Fruit fly (Drosophila melanogaster): ENCODE data around the gene mew.

mew gene

DNA sequence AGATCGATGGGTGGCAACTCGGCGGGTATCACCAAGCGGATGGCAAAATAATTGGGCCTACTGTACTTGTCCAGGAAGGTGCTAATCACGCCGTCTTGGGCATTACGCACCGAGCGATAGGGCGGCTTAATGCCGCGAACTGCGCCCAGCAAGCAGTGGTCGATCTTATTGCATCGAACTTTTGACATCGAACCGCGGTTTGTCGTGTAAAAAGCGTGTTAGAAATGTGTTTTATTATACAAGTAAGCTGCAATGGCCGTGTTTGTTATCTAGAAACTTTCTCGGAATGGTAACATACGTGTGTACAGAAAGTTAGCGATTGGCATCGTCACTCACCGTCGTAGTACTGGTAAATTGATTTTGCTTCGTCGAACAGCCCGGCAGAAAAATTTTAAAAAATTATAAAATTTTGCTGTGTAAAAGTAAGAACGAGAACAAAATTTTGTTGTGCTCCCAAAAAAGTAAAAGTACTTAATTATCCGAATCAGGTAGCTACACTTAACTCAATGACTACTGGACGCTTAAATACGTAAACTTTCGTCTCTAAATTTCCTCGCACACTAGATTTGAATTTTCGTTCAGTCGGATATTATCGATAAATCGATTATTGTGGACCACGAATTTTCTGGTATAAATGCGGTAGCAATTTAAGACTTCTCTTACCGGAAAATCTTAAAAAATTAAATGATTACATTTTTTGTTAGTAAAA, at the start of gene mew, which contains the start of gene CG15742:
Gene mew, minus strand, starts transcription at position 443 of the 709 bp plus-strand sequence.
Gene CG15742, minus strand, starts transcription at position 448 of the 709 bp plus-strand sequence.
- TF ChIP-seq Sin3A (optimal IDR thresholded peaks at IDR 0.05): no peak
- TF ChIP-seq ttk (optimal IDR thresholded peaks at IDR 0.05): no peak
- no peak for TF ChIP-seq insv (optimal IDR thresholded peaks at IDR 0.05)
- no peak for TF ChIP-seq h (optimal IDR thresholded peaks at IDR 0.05)
- TF ChIP-seq Myc (optimal IDR thresholded peaks at IDR 0.05): no peak

DNA sequence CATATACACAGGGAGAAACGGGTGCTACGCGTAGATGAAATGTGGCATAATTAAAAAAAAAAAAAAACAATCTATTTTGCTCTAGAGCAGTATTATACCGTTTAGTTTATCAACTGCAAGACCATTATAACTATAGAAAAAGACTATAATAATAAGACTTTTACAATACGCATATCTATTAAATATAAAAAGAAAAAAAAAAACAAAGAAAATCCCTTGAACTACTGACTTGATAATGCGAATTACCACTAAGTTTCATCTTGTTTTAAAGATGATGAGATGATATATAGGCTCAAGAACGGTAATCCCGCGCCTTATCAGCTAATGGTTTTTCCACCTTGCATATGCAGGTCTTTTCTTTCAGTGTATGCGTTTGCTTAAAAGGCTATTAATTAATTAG, 48.9 kb upstream of the mew start:
- TF ChIP-seq Sin3A (optimal IDR thresholded peaks at IDR 0.05) (no peak), Myc (optimal IDR thresholded peaks at IDR 0.05) (no peak), ttk (optimal IDR thresholded peaks at IDR 0.05) (no peak), insv (optimal IDR thresholded peaks at IDR 0.05) (no peak), psq (optimal IDR thresholded peaks at IDR 0.05) (no peak), h (optimal IDR thresholded peaks at IDR 0.05) (no peak)

DNA sequence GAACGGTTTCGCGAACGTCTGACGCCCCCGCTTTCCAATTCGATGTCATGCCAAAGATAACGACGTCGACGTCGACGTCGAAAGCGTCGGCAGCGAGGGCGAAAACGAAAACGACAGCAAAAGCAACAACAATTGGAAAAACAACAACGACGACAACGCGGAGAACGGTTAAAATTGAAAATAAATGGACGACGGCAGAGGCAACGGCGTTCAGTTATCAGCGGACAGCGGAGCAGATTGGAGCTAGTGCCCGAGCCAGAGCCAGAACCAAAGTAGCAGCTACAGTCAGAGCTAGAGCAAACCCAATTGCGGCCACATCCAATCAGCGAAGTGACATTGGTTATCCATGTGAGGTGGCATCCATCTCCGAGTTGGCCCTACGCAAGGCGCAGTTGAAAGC, 47.0 kb upstream of the mew start:
- no peak for TF ChIP-seq insv (optimal IDR thresholded peaks at IDR 0.05)

DNA sequence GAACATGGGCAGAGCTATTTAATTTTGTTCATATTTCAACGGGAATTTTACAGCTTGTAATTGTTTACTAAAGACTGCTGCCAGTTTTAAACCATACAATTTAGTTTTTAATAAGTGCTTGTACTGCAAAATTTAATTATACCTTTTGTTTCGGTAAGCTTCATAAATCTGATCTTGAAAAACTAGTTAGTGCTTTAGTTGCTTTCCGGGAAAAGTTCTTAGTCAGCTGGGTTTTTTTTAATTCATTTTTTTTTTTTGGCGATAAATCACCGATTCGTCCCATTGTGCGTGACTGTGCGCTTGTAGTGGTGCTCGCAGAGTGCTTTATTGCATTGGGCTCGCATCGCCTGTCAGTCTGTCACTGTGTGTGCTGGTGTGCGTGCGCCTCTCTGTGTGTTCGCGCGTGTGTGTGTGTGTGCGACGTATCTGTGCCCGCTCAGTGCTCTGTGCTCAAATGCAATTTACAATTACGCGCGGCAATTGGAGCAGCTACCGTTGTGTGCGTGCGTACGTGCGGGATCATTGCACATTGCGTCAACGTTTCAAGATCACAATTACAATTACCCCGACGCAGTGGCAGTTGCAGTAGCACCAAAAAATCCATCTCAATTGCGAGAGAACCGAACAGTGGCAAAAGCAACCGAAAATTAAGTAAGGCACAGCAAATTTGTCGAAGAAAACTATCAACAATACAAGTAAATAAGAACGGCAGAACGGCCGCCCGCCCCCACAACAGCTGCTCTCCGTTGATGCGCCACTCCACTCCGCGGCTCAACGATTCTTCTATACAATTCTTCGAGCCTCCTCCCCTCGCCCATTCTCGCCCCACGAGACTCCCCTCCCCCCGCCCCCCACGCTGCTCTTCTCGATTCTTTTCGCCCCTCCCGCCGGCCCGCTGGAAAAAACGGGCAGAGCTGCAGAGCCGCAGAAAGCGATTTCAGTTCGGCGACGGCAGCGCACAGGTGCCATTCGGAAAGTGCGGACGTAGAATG, 45.7 kb upstream of the mew start:
- no peak for TF ChIP-seq insv (optimal IDR thresholded peaks at IDR 0.05)
- no peak for TF ChIP-seq h (optimal IDR thresholded peaks at IDR 0.05)
- TF ChIP-seq Sin3A (optimal IDR thresholded peaks at IDR 0.05): no peak
- no peak for TF ChIP-seq psq (optimal IDR thresholded peaks at IDR 0.05)
- TF ChIP-seq Myc (optimal IDR thresholded peaks at IDR 0.05): no peak
- no peak for TF ChIP-seq ttk (optimal IDR thresholded peaks at IDR 0.05)

DNA sequence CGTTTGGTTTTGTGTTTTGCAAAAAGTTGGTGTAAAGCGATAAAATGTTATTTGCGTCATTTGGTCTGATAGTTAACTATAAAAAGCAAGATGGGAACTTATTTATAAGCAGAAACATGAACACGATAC, 45.1 kb upstream of the mew start, which contains the start of gene IP3K2:
Gene IP3K2, plus strand, starts transcription at position 107 of the 129 bp plus-strand sequence.
- TF ChIP-seq Sin3A (optimal IDR thresholded peaks at IDR 0.05) (no peak), Myc (optimal IDR thresholded peaks at IDR 0.05) (no peak), h (optimal IDR thresholded peaks at IDR 0.05) (no peak), insv (optimal IDR thresholded peaks at IDR 0.05) (no peak), psq (optimal IDR thresholded peaks at IDR 0.05) (no peak), ttk (optimal IDR thresholded peaks at IDR 0.05) (no peak)

DNA sequence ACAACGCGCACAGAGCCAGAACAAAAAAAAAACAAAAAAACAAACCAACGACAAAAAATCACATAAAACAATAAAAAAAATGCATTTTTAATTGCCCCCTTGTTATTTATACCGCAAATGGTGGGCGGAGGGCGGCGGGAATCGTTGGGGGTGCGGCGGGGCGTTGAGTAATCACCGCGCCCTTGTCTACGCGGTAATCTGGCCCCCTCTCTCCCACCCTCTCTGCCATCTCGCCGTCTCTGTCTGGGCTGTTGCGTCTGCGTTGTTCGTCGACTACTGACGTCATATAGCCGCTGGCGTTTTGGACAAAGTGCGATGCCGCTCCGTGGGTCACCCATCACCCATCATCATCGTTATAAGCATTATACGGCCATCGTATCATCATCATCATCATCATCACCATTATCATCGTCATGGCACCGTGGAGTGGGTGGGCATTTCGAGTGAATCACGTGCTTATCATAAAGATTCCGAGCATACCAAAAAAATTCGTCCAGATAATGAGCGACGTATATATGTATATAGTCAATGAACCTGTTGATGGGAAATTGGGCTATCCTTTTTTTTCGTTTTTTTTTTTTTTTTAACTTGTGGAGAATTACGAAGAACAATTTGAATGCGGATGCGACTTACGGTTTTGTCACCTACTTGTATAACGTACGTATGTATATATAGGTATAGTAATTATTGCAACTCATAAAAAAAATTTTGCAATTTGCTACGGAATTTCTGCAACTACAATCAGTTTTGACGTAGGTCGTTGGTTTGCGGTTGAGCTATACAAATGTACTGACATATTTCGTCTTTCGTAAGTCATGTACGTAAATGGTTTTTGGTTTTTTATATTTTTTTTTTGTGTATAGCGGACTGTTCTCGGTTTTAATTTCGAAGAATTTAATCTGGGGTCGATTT, 44.6 kb upstream of the mew start:
- TF ChIP-seq ttk (optimal IDR thresholded peaks at IDR 0.05) (no peak), psq (optimal IDR thresholded peaks at IDR 0.05) (no peak), insv (optimal IDR thresholded peaks at IDR 0.05) (no peak), Myc (optimal IDR thresholded peaks at IDR 0.05) (no peak), h (optimal IDR thresholded peaks at IDR 0.05) (no peak), Sin3A (optimal IDR thresholded peaks at IDR 0.05) (no peak)

DNA sequence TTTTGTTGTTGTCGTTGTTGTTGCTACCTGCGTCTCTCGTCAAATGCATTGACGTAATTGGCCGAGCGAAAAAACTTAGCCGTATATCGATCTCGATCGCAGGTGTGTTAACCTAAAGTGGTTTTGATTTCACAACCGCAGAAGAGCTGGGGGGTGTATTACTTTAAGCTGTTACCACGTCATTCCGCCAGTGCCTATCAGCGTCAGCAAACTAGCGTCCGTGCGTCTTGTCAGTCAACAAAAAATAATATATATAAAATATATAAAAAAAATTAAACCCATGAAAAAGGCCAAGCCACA, 44.0 kb upstream of the mew start, which contains the start of gene CG1764:
Gene CG1764, minus strand, starts transcription at position 101 of the 300 bp plus-strand sequence.
- TF ChIP-seq insv (optimal IDR thresholded peaks at IDR 0.05): no peak
- TF ChIP-seq h (optimal IDR thresholded peaks at IDR 0.05): no peak
- no peak for TF ChIP-seq Myc (optimal IDR thresholded peaks at IDR 0.05)
- no peak for TF ChIP-seq ttk (optimal IDR thresholded peaks at IDR 0.05)
- TF ChIP-seq psq (optimal IDR thresholded peaks at IDR 0.05): no peak
- no peak for TF ChIP-seq Sin3A (optimal IDR thresholded peaks at IDR 0.05)

DNA sequence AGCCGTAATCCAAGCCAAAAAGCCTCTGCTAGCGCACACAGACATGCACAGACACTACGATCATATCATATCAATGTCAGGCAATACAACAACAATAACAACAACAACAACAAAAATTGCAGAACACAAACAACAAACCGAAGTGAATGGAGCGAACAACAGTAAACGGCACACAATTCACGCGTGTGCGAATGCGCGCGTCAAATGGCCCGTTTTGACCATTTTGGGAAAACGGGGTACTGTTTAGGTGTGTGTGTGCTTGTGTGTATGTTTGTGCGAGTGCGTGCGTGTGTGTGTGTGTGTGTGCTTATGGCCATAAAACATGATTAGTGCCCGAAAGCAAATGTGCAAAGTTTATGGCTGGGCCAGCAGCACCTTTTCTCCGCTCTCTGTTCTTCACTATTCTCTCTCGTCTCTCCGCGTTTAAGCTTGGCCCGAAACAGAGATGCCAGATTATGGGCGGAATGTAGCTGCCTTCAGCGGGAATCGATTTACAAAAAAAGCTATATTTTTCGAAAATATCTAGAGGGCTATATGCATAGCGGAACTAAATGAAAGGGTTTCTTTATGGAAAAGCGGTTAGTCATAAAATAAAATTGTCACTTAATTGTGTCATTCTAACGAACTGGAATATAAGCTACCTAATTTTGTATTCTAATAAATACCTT, 42.7 kb upstream of the mew start:
- TF ChIP-seq Sin3A (optimal IDR thresholded peaks at IDR 0.05): no peak
- TF ChIP-seq ttk (optimal IDR thresholded peaks at IDR 0.05): no peak
- TF ChIP-seq insv (optimal IDR thresholded peaks at IDR 0.05): no peak
- no peak for TF ChIP-seq Myc (optimal IDR thresholded peaks at IDR 0.05)
- TF ChIP-seq psq (optimal IDR thresholded peaks at IDR 0.05): no peak
- no peak for TF ChIP-seq h (optimal IDR thresholded peaks at IDR 0.05)

DNA sequence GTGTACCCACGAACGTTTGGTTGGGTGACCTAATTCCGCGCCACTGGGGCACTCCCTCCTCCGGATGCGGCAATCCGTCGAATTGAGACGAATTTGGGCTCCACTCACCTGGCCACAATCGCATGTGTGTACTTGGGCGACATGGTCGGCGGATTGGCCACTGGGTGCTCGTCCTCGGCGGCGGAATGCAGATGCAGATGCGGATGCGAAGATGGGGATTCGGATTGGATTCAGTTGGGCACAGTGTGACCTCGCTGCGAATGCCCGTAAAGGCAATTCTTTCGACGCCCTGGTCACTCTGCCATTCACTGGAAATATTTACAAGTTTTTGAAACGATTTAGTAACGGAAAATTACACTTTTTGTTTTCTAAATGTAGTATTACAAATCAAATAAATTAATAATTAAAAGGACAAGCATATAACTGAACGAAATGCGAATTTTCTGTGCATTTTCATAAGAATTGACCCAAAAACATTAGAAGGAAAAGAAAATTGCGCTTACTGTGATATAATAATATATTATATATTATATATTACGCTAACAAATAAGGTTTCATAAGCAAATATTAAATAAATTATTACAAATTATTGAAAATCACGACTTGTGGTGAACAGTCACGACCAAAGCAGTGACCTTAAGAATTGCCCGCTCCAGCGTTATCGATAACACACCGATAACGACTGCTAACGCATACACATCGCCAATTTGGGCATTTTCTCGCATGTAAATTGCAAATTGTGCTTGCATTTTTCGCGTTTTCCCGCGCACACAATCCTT, 38.3 kb upstream of the mew start, which contains the start of gene CG1622:
Gene CG1622, plus strand, starts transcription at position 678 of the 779 bp plus-strand sequence.
- TF ChIP-seq psq (optimal IDR thresholded peaks at IDR 0.05): no peak
- no peak for TF ChIP-seq ttk (optimal IDR thresholded peaks at IDR 0.05)
- no peak for TF ChIP-seq Myc (optimal IDR thresholded peaks at IDR 0.05)
- no peak for TF ChIP-seq insv (optimal IDR thresholded peaks at IDR 0.05)
- TF ChIP-seq Sin3A (optimal IDR thresholded peaks at IDR 0.05): no peak
- no peak for TF ChIP-seq h (optimal IDR thresholded peaks at IDR 0.05)

DNA sequence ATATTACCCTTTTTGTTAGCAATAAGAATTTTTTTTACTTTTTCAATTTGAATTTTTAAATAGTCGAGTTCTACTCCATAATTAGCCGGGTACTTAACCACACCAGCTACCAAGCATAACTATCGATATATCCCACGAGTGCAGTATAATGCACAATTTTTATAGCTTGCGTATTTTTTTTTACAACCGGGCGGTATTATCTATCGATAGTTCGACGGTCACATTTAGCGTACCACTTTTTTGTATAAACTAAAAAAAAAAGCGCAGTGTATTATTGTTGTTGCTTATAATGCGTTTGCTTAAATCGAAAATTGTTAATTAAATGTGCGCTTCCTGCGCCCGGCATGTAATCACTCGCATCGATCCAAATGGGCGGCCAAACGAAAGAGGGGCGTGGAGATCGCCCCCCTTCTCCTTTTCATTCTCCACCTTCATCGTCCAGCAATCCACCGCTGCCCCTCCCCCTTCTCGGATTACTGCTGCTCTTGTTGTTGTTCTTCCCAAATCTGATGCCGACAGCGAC, 29.6 kb upstream of the mew start, which contains the start of gene Remo:
Gene Remo, plus strand, starts transcription at position 198 of the 523 bp plus-strand sequence.
- TF ChIP-seq Myc (optimal IDR thresholded peaks at IDR 0.05) (no peak), ttk (optimal IDR thresholded peaks at IDR 0.05) (no peak), h (optimal IDR thresholded peaks at IDR 0.05) (no peak), psq (optimal IDR thresholded peaks at IDR 0.05) (no peak), Sin3A (optimal IDR thresholded peaks at IDR 0.05) (no peak), insv (optimal IDR thresholded peaks at IDR 0.05) (no peak)
